Worm (Caenorhabditis elegans) whole organism, mixed stage, embryonic: ENCODE data around the gene vit-2.

Experiments used
- M03D4.4 ChIP-seq: sonication (generic microtip); optimal IDR thresholded peaks from 2 replicates; lab custom pipeline; 2017; ENCODE audit warnings: mild to moderate bottlenecking, missing genetic modification characterization, missing compliant biosample characterization
- bed-3 ChIP-seq: fragments of 200-800 bp; sonication (Bioruptor generic); optimal IDR thresholded peaks from 3 replicates; lab custom pipeline; 2018; ENCODE audit warnings: mild to moderate bottlenecking, missing genetic modification characterization, moderate library complexity, missing compliant biosample characterization
- ceh-39 ChIP-seq: fragments of 150-350 bp; optimal IDR thresholded peaks from 2 replicates; lab custom pipeline; 2014; ENCODE audit warnings: missing biosample characterization, missing genetic modification characterization
- ceh-83 ChIP-seq: fragments of 200-800 bp; sonication (Bioruptor generic); optimal IDR thresholded peaks from 2 replicates; lab custom pipeline; 2018; ENCODE audit warnings: mild to moderate bottlenecking, missing genetic modification characterization, missing compliant biosample characterization
- ces-1 ChIP-seq: fragments of 150-350 bp; optimal IDR thresholded peaks from 2 replicates; lab custom pipeline; 2014; ENCODE audit warnings: missing biosample characterization, missing genetic modification reagents, missing genetic modification characterization
- cnd-1 ChIP-seq: fragments of 200-800 bp; sonication (Bioruptor generic); optimal IDR thresholded peaks from 2 replicates; lab custom pipeline; 2018; ENCODE audit warnings: mild to moderate bottlenecking, missing genetic modification characterization, missing compliant biosample characterization
- drap-1 ChIP-seq: fragments of 200-800 bp; sonication (Bioruptor generic); optimal IDR thresholded peaks from 3 replicates; lab custom pipeline; 2018; ENCODE audit warnings: mild to moderate bottlenecking, missing genetic modification characterization, missing compliant biosample characterization
- elt-1 ChIP-seq: sonication (generic microtip); optimal IDR thresholded peaks from 2 replicates; lab custom pipeline; 2017; ENCODE audit warnings: missing genetic modification characterization, mild to moderate bottlenecking, missing compliant biosample characterization, antibody characterized with exemption, moderate library complexity, borderline replicate concordance; ENCODE audit not compliant: insufficient read depth
- flh-1 ChIP-seq: fragments of 200-800 bp; sonication (Bioruptor generic); optimal IDR thresholded peaks from 2 replicates; lab custom pipeline; 2018; ENCODE audit warnings: mild to moderate bottlenecking, missing genetic modification characterization, moderate library complexity, missing compliant biosample characterization
- ham-2 ChIP-seq: fragments of 200-800 bp; sonication (Bioruptor generic); optimal IDR thresholded peaks from 2 replicates; lab custom pipeline; 2018; ENCODE audit warnings: mild to moderate bottlenecking, missing genetic modification characterization, missing compliant biosample characterization
- hlh-1 ChIP-seq: fragments of 150-350 bp; optimal IDR thresholded peaks from 2 replicates; lab custom pipeline; 2014; ENCODE audit warnings: missing biosample characterization, missing genetic modification reagents, missing genetic modification characterization
- lin-13 ChIP-seq: fragments of 150-350 bp; optimal IDR thresholded peaks from 2 replicates; lab custom pipeline; 2014; ENCODE audit warnings: missing biosample characterization, missing genetic modification characterization
- lin-32 ChIP-seq: fragments of 200-800 bp; sonication (Bioruptor generic); optimal IDR thresholded peaks from 2 replicates; lab custom pipeline; 2018; ENCODE audit warnings: mild to moderate bottlenecking, missing genetic modification characterization, missing compliant biosample characterization
- lsy-2 ChIP-seq: fragments of 150-350 bp; optimal IDR thresholded peaks from 2 replicates; lab custom pipeline; 2014; ENCODE audit warnings: missing biosample characterization, missing genetic modification characterization
- mep-1 ChIP-seq: fragments of 150-350 bp; optimal IDR thresholded peaks from 2 replicates; lab custom pipeline; 2017; ENCODE audit warnings: missing biosample characterization, missing genetic modification reagents, missing genetic modification characterization, inconsistent platforms
- mls-2 ChIP-seq: sonication (generic microtip); optimal IDR thresholded peaks from 2 replicates; lab custom pipeline; 2016; ENCODE audit warnings: mild to moderate bottlenecking, missing genetic modification characterization, moderate library complexity, missing compliant biosample characterization
- nhr-12 ChIP-seq: fragments of 150-350 bp; optimal IDR thresholded peaks from 2 replicates; lab custom pipeline; 2014; ENCODE audit warnings: missing biosample characterization, missing genetic modification characterization
- nhr-2 ChIP-seq: fragments of 150-350 bp; optimal IDR thresholded peaks from 2 replicates; lab custom pipeline; 2014; ENCODE audit warnings: missing biosample characterization, missing genetic modification characterization
- nhr-28 ChIP-seq: fragments of 150-350 bp; optimal IDR thresholded peaks from 2 replicates; lab custom pipeline; 2014; ENCODE audit warnings: missing biosample characterization, missing genetic modification characterization
- nhr-76 ChIP-seq: sonication (generic microtip); optimal IDR thresholded peaks from 2 replicates; lab custom pipeline; 2017; ENCODE audit warnings: missing biosample characterization, missing genetic modification characterization
- pha-4 ChIP-seq: fragments of 150-350 bp; optimal IDR thresholded peaks from 2 replicates; lab custom pipeline; 2018; ENCODE audit warnings: missing biosample characterization, missing genetic modification reagents, missing genetic modification characterization
- sem-2 ChIP-seq: fragments of 200-800 bp; sonication (Bioruptor generic); optimal IDR thresholded peaks from 2 replicates; lab custom pipeline; 2018; ENCODE audit warnings: mild to moderate bottlenecking, missing genetic modification characterization, missing compliant biosample characterization
- snpc-4 ChIP-seq: fragments of 150-350 bp; optimal IDR thresholded peaks from 2 replicates; lab custom pipeline; 2014; ENCODE audit warnings: missing biosample characterization, missing genetic modification characterization
- sptf-1 ChIP-seq: sonication (generic microtip); optimal IDR thresholded peaks from 2 replicates; lab custom pipeline; 2017; ENCODE audit warnings: mild to moderate bottlenecking, missing genetic modification characterization, moderate library complexity, missing compliant biosample characterization
- tbx-8 ChIP-seq: fragments of 200-800 bp; sonication (Bioruptor generic); optimal IDR thresholded peaks from 2 replicates; lab custom pipeline; 2018; ENCODE audit warnings: mild to moderate bottlenecking, missing genetic modification characterization, moderate library complexity, missing compliant biosample characterization
- unc-120 ChIP-seq: sonication (generic microtip); optimal IDR thresholded peaks from 2 replicates; lab custom pipeline; 2017; ENCODE audit warnings: missing genetic modification characterization, missing compliant biosample characterization; ENCODE audit not compliant: poor library complexity, severe bottlenecking
- unc-62 ChIP-seq: fragments of 150-350 bp; optimal IDR thresholded peaks from 2 replicates; lab custom pipeline; 2014; ENCODE audit warnings: missing biosample characterization, missing genetic modification reagents, missing genetic modification characterization
- zip-8 ChIP-seq: fragments of 150-350 bp; optimal IDR thresholded peaks from 2 replicates; lab custom pipeline; 2014; ENCODE audit warnings: missing biosample characterization, missing genetic modification characterization

Gene vit-2

ce11 chrX:5133980-5134379 is 33.1 kb downstream of the vit-2 start, which contains the start of gene tbc-7:
tbc-7 (plus strand) TSS chrX:5134280.
- TF ChIP-seq mep-1 (no peak), lsy-2 (tag; lab: Kevin White, UChicago) (no peak), lin-13 (no peak), elt-1 (no peak), M03D4.4 (no peak), nhr-12 (tag; lab: Kevin White, UChicago) (no peak), hlh-1 (tag; lab: Kevin White, UChicago) (no peak), bed-3 (GFP tag; lab: Kevin White, UChicago) (no peak), nhr-2 (tag; lab: Kevin White, UChicago) (no peak), snpc-4 (tag; lab: Kevin White, UChicago) (no peak), ham-2 (GFP tag; lab: Kevin White, UChicago) (no peak), cnd-1 (no peak), zip-8 (no peak), ceh-39 (tag; lab: Kevin White, UChicago) (no peak), nhr-76 (no peak), sem-2 (GFP tag; lab: Kevin White, UChicago) (no peak)

- TF ChIP-seq nhr-2 (tag; lab: Kevin White, UChicago) (no peak), pha-4 (no peak), ceh-39 (tag; lab: Kevin White, UChicago) (no peak), lsy-2 (tag; lab: Kevin White, UChicago) (no peak), unc-62 (no peak), nhr-76 (no peak)
These were observed 34.7 kb downstream of the vit-2 start for ce11 chrX:5135548-5135947.

- no peak for TF ChIP-seq mep-1
- TF ChIP-seq, all 35 proteins: peak for 0
These were observed 37.1 kb downstream of the vit-2 start for ce11 chrX:5137716-5138470.

- TF ChIP-seq lin-32 = peak; percentile 43
- no peak for TF ChIP-seq nhr-28 (tag; lab: Kevin White, UChicago)
- no peak for TF ChIP-seq ceh-83
- TF ChIP-seq sptf-1 = peak; percentile 69
- peak; percentile 34 for TF ChIP-seq hlh-1 (tag; lab: Kevin White, UChicago)
- peak; percentile 72 for TF ChIP-seq M03D4.4
- peak; percentile 73 for TF ChIP-seq drap-1 (GFP tag; lab: Kevin White, UChicago)
- peak; percentile 73 for TF ChIP-seq ces-1 (GFP tag; lab: Kevin White, UChicago)
- peak; percentile 61 for TF ChIP-seq unc-120 (tag; lab: Kevin White, UChicago)
- TF ChIP-seq bed-3 (GFP tag; lab: Kevin White, UChicago) = peak; percentile 11
- peak; percentile 82 for TF ChIP-seq mls-2 (tag; lab: Kevin White, UChicago)
- TF ChIP-seq nhr-12 (tag; lab: Kevin White, UChicago) = no peak
- peak; percentile 75 for TF ChIP-seq cnd-1
- no peak for TF ChIP-seq flh-1
- TF ChIP-seq pha-4 = peak; percentile 32
- TF ChIP-seq ham-2 (GFP tag; lab: Kevin White, UChicago) = peak; percentile 42
These were observed 39.3 kb downstream of the vit-2 start for ce11 chrX:5140177-5140576.

- peak; percentile 82 for TF ChIP-seq pha-4
- no peak for TF ChIP-seq bed-3 (GFP tag; lab: Kevin White, UChicago)
These were observed 41.6 kb downstream of the vit-2 start for ce11 chrX:5142403-5142802.

ce11 chrX:5147918-5148317 is 47.1 kb downstream of the vit-2 start, which contains the start of gene C31H2.14:
C31H2.14 (plus strand) TSS chrX:5148218.
- TF ChIP-seq lsy-2 (tag; lab: Kevin White, UChicago) (no peak), tbx-8 (no peak), bed-3 (GFP tag; lab: Kevin White, UChicago) (no peak)
